Fruit fly (Drosophila melanogaster): ENCODE measurements around the gene nonA-l.

nonA-l gene

DNA sequence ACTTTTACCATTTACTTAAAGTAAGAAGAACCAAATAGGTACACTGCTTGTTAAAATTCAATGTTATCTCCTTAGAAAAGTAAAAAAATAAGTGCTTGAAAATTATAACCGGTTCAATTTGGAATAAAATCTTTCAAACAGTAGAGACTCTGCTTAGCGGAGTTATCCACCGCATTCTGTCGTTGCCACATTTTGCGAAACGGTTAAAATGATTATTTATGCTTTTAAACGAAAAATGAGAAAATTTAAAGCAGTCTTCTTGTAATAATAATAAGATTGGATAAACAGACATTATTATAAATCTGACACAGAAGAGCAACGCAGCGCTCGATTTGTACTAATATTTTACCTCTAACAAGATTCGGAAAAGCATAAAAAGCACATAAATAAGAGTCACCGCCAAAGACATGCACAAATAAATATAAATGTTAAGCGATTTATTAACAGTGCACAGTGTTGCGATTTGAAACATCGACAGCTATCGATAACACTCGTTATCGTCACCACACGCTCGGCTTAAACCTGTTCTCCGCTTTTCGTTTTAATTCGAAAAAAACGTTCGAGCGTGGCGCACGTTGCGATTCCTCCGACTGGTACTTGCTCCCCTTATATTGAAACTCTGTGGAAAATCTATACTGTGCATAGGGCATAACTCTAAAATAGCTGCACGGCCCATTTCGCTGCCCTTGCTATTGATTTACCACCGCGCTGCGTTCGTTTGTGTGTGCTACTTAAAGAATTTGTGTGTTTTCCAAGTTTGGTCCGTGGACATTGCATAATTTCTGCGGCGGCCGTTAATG, 15.1 kb upstream of the nonA-l start, which contains the start of gene Fas1 (continued):
- TF ChIP-seq Nf-YA (GFP tag; IDR thresholded peaks at IDR 0.05) = 0 out of 2 replicates have a peak, but pooled peaks have one; percentile 16
- no peak for TF ChIP-seq Fer1 (GFP tag; optimal IDR thresholded peaks at IDR 0.05)
- TF ChIP-seq CG31365 (tag; optimal IDR thresholded peaks at IDR 0.05) = peak; percentile 95
- TF ChIP-seq CG16779 (GFP tag; IDR thresholded peaks at IDR 0.05) = 0 out of 2 replicates have a peak, but pooled peaks have one; percentile 10
- TF ChIP-seq cas (GFP tag; IDR thresholded peaks at IDR 0.05) = no peak
- TF ChIP-seq CG4282 (GFP tag; optimal IDR thresholded peaks at IDR 0.05) = no peak
- TF ChIP-seq amos (GFP tag; IDR thresholded peaks at IDR 0.05; ENCODE audit: partially characterized antibody) = peak; percentile 71
- peak; percentile 28 for TF ChIP-seq MTF-1 (GFP tag; optimal IDR thresholded peaks at IDR 0.05; ENCODE audit: borderline replicate concordance)
- no peak for TF ChIP-seq Nf-YB (GFP tag; optimal IDR thresholded peaks at IDR 0.05)
- TF ChIP-seq CG13287 (GFP tag; IDR thresholded peaks at IDR 0.05; ENCODE audit: partially characterized antibody) = peak; percentile 71
- TF ChIP-seq tna (GFP tag; IDR thresholded peaks at IDR 0.05; ENCODE audit: partially characterized antibody) = 0 out of 2 replicates have a peak, but pooled peaks have one; percentile 20
- peak; percentile 73 for TF ChIP-seq Dp (GFP tag; optimal IDR thresholded peaks at IDR 0.05)
- peak; percentile 29; the same call in 1 of the 2 replicates for TF ChIP-seq CG9932 (GFP tag; IDR thresholded peaks at IDR 0.05)
- TF ChIP-seq CG11696 (GFP tag; IDR thresholded peaks at IDR 0.05) = no peak
- TF ChIP-seq CG12155 (GFP tag; optimal IDR thresholded peaks at IDR 0.05) = peak; percentile 47
- no peak for TF ChIP-seq fd64A (GFP tag; optimal IDR thresholded peaks at IDR 0.05)
- peak; percentile 82 for TF ChIP-seq CTCF (GFP tag; optimal IDR thresholded peaks at IDR 0.05)
- peak; percentile 75 for TF ChIP-seq Lhr (GFP tag; optimal IDR thresholded peaks at IDR 0.05)
- no peak for TF ChIP-seq CG6272 (GFP tag; IDR thresholded peaks at IDR 0.05)
- peak; percentile 89 for TF ChIP-seq stwl (tag; optimal IDR thresholded peaks at IDR 0.05)

DNA sequence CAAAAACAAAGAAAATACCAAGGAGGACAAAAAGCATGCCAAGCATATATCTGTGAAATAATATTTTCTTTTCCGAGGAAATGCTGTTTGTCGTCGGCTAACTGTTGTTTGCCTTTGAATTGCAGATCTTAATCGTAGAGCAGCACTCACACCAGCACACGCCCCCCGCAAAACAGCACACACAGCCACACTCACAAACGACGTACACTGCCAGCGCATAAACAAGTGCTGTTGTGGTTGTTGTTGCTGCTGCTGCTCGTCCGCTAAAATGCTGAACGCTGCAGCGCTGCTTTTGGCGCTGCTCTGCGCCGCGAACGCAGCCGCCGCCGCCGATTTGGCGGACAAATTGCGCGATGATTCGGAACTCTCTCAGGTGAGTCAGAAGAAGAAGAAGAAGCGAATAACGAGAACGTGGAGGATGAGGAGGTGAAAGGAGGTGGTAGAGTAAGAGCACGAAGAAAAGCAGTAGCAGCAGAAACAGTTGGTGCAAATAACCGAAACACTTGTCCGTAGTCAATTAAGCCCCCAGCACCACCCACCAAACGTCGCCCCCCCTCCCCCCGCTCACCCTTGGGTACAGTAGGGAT, 14.1 kb upstream of the nonA-l start:
- no peak for TF ChIP-seq CG10209 (GFP tag; optimal IDR thresholded peaks at IDR 0.05)
- TF ChIP-seq peb (GFP tag; IDR thresholded peaks at IDR 0.05) = no peak
- TF ChIP-seq CG9437 (GFP tag; optimal IDR thresholded peaks at IDR 0.05) = no peak
- TF ChIP-seq chinmo (GFP tag; IDR thresholded peaks at IDR 0.05; ENCODE audit: partially characterized antibody) = peak; percentile 77; the same call in 1 of the 4 replicates
- no peak for TF ChIP-seq Blimp-1 (GFP tag; optimal IDR thresholded peaks at IDR 0.05)
- no peak for TF ChIP-seq HLH54F (GFP tag; optimal IDR thresholded peaks at IDR 0.05)
- TF ChIP-seq row (GFP tag; IDR thresholded peaks at IDR 0.05) = peak; percentile 6; the same call in 1 of the 3 replicates
- TF ChIP-seq Sry-δ (GFP tag; optimal IDR thresholded peaks at IDR 0.05) = no peak
- TF ChIP-seq crol (GFP tag; IDR thresholded peaks at IDR 0.05) = peak; percentile 54; the same call in 1 of the 2 replicates
- peak; percentile 57 for TF ChIP-seq cg (GFP tag; optimal IDR thresholded peaks at IDR 0.05)
- no peak for TF ChIP-seq CG3726 (GFP tag; IDR thresholded peaks at IDR 0.05)
- TF ChIP-seq sug (tag; optimal IDR thresholded peaks at IDR 0.05) = peak; percentile 3
- no peak for TF ChIP-seq Side (GFP tag; optimal IDR thresholded peaks at IDR 0.05)
- TF ChIP-seq CG17385 (GFP tag; optimal IDR thresholded peaks at IDR 0.05) = peak; percentile 68
- no peak for TF ChIP-seq Fer1 (GFP tag; optimal IDR thresholded peaks at IDR 0.05)
- TF ChIP-seq dpn (GFP tag; optimal IDR thresholded peaks at IDR 0.05) = no peak
- TF ChIP-seq chif (GFP tag; optimal IDR thresholded peaks at IDR 0.05) = no peak
- no peak for TF ChIP-seq TFAM (GFP tag; optimal IDR thresholded peaks at IDR 0.05)
- TF ChIP-seq dm (GFP tag; optimal IDR thresholded peaks at IDR 0.05) = no peak
- TF ChIP-seq C15 (GFP tag; IDR thresholded peaks at IDR 0.05) = no peak
- no peak for TF ChIP-seq shn (GFP tag; optimal IDR thresholded peaks at IDR 0.05)
- 0 out of 3 replicates have a peak, but pooled peaks have one; percentile 27 for TF ChIP-seq ci (GFP tag; IDR thresholded peaks at IDR 0.05)
- no peak for TF ChIP-seq Mrtf (GFP tag; IDR thresholded peaks at IDR 0.05)
- TF ChIP-seq yki (optimal IDR thresholded peaks at IDR 0.05) = no peak
- no peak for TF ChIP-seq nmo (GFP tag; optimal IDR thresholded peaks at IDR 0.05)
- no peak for TF ChIP-seq lmd (GFP tag; IDR thresholded peaks at IDR 0.05)
- TF ChIP-seq CG6254 (GFP tag; optimal IDR thresholded peaks at IDR 0.05) = no peak
- TF ChIP-seq H15 (GFP tag; IDR thresholded peaks at IDR 0.05) = 0 out of 3 replicates have a peak, but pooled peaks have one; percentile 29
- TF ChIP-seq CG31365 (tag; optimal IDR thresholded peaks at IDR 0.05) = no peak
- TF ChIP-seq luna (GFP tag; optimal IDR thresholded peaks at IDR 0.05) = no peak
- TF ChIP-seq sqz (GFP tag; optimal IDR thresholded peaks at IDR 0.05) = no peak

All from whole organism, embryonic.